Worm (Caenorhabditis elegans): ENCODE data around the gene C49C8.3.
A peak's percentile ranks its signal among the peaks of the same experiment; 100 is the strongest.

DNA sequence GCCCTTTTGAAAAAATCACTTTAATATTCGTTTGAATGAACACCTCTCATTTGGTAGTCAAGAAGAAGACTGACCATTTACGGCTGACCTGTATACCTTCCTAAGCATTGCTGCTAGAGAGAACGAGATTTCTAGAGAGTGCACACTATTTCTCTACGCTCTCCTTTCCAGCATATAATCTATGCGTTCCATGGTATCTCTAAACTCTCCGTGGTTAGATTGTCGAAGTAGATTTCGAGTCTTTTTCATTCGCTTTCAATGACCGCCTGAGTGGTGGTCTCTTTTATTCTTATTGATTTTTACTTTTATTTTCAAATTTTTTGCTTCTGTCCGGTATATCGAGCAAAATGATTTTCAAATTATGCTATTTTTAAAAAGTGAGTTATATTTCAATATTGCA is 47.0 kb upstream of the C49C8.3 start:
- TF ChIP-seq efl-1 (optimal IDR thresholded peaks at IDR 0.05) (peak; percentile 63 to 82), efl-1 (GFP tag; optimal IDR thresholded peaks at IDR 0.05 in 1 of 2) (peak in 1 of 2 experiments; percentile 12), aly-2 (tag; optimal IDR thresholded peaks at IDR 0.05) (no peak), aha-1 (tag; optimal IDR thresholded peaks at IDR 0.05) (no peak), zag-1 (tag; optimal IDR thresholded peaks at IDR 0.05) (no peak), unc-130 (tag; optimal IDR thresholded peaks at IDR 0.05) (no peak), xbp-1 (tag; optimal IDR thresholded peaks at IDR 0.05) (no peak), nhr-84 (tag; optimal IDR thresholded peaks at IDR 0.05) (no peak)
